Worm (Caenorhabditis elegans): ENCODE data around the gene C44H9.5.

- TF ChIP-seq skn-1 (tag; optimal IDR thresholded peaks at IDR 0.05) = no peak
- TF ChIP-seq mab-5 (tag; optimal IDR thresholded peaks at IDR 0.05) = no peak
- TF ChIP-seq fos-1 (tag; optimal IDR thresholded peaks at IDR 0.05) = no peak
- TF ChIP-seq crh-2 (tag; optimal IDR thresholded peaks at IDR 0.05) = no peak
- TF ChIP-seq nhr-23 (tag; optimal IDR thresholded peaks at IDR 0.05) = no peak
- no peak for TF ChIP-seq ZK546.5 (tag; optimal IDR thresholded peaks at IDR 0.05)
- TF ChIP-seq snpc-4 (tag; optimal IDR thresholded peaks at IDR 0.05) = no peak
Measured at ce11 chrV:12803274-12803673, 46.4 kb downstream of the C44H9.5 start, which contains the start of gene srbc-45.
